Fruit fly (Drosophila melanogaster) whole organism, prepupa: ENCODE results near the gene Rpt4R.
A peak's percentile ranks its signal among the peaks of the same experiment; 100 is the strongest.

Experiments
- CG11762 ChIP-seq: fragments of 200-800 bp; sonication (Bioruptor generic); optimal IDR thresholded peaks from 3 replicates; lab custom pipeline; 2016; ENCODE audit warnings: missing biosample characterization, missing genetic modification characterization; ENCODE audit not compliant: insufficient read depth
- CG11902 ChIP-seq: fragments of 200-800 bp; sonication (Bioruptor generic); optimal IDR thresholded peaks from 3 replicates; lab custom pipeline; 2016; ENCODE audit warnings: missing biosample characterization, missing genetic modification characterization
- CG1621 ChIP-seq: fragments of 200-800 bp; sonication (Bioruptor generic); optimal IDR thresholded peaks from 3 replicates; lab custom pipeline; 2018; ENCODE audit warnings: missing biosample characterization, mild to moderate bottlenecking, missing genetic modification characterization
- CG16779 ChIP-seq: fragments of 200-800 bp; sonication (Bioruptor generic); optimal IDR thresholded peaks from 3 replicates; lab custom pipeline; 2017; ENCODE audit warnings: missing biosample characterization, mild to moderate bottlenecking, missing genetic modification characterization
- CG31627 ChIP-seq: fragments of 200-800 bp; sonication (Bioruptor generic); optimal IDR thresholded peaks from 3 replicates; lab custom pipeline; 2016; ENCODE audit warnings: missing biosample characterization, missing genetic modification characterization
- CG32006 ChIP-seq: fragments of 200-800 bp; sonication (Bioruptor generic); optimal IDR thresholded peaks from 3 replicates; lab custom pipeline; 2017; ENCODE audit warnings: missing biosample characterization, mild to moderate bottlenecking, missing genetic modification characterization
- CG3919 ChIP-seq: fragments of 200-800 bp; sonication (Bioruptor generic); optimal IDR thresholded peaks from 3 replicates; lab custom pipeline; 2016; ENCODE audit warnings: missing biosample characterization, missing genetic modification characterization
- CG6276 ChIP-seq: fragments of 200-800 bp; sonication (Bioruptor generic); optimal IDR thresholded peaks from 2 replicates; lab custom pipeline; 2017; ENCODE audit warnings: missing biosample characterization, mild to moderate bottlenecking, missing genetic modification characterization
- CG6792 ChIP-seq: fragments of 200-800 bp; sonication (Bioruptor generic); optimal IDR thresholded peaks from 3 replicates; lab custom pipeline; 2016; ENCODE audit warnings: missing biosample characterization, missing genetic modification characterization
- CG7368 ChIP-seq: fragments of 200-800 bp; sonication (Bioruptor generic); optimal IDR thresholded peaks from 3 replicates; lab custom pipeline; 2016; ENCODE audit warnings: missing biosample characterization, missing genetic modification characterization
- CG8119 ChIP-seq: fragments of 200-800 bp; sonication (Bioruptor generic); IDR thresholded peaks from 3 replicates; pipeline ENCODE4 v1.3.6; 2022; ENCODE audit warnings: missing biosample characterization, missing genetic modification characterization
- Eip75B ChIP-seq: fragments of 200-800 bp; sonication (Bioruptor generic); optimal IDR thresholded peaks from 3 replicates; lab custom pipeline; 2016; ENCODE audit warnings: missing biosample characterization, missing genetic modification characterization
- Eip78C ChIP-seq: fragments of 200-800 bp; sonication (Bioruptor generic); peaks from one replicate; lab custom pipeline; 2016; ENCODE audit warnings: missing biosample characterization, missing genetic modification characterization
- Eip93F ChIP-seq: fragments of 200-800 bp; sonication (Bioruptor generic); optimal IDR thresholded peaks from 2 replicates; lab custom pipeline; 2016; ENCODE audit warnings: missing biosample characterization, mild to moderate bottlenecking, missing genetic modification characterization
- Gug ChIP-seq: fragments of 200-800 bp; sonication (Bioruptor generic); IDR thresholded peaks from 2 replicates; pipeline ENCODE4 v1.3.6; 2022; ENCODE audit warnings: missing biosample characterization, missing genetic modification characterization
- Lpt ChIP-seq: fragments of 200-800 bp; sonication (Bioruptor generic); optimal IDR thresholded peaks from 3 replicates; lab custom pipeline; 2016; ENCODE audit warnings: missing biosample characterization, missing genetic modification characterization
- Met ChIP-seq: fragments of 200-800 bp; sonication (Bioruptor generic); optimal IDR thresholded peaks from 3 replicates; lab custom pipeline; 2016; ENCODE audit warnings: missing biosample characterization, missing genetic modification characterization
- OdsH ChIP-seq: fragments of 200-800 bp; sonication (Bioruptor generic); optimal IDR thresholded peaks from 3 replicates; lab custom pipeline; 2016; ENCODE audit warnings: missing biosample characterization, missing genetic modification characterization
- Smox ChIP-seq: fragments of 200-800 bp; sonication (Bioruptor generic); optimal IDR thresholded peaks from 3 replicates; lab custom pipeline; 2016; ENCODE audit warnings: missing biosample characterization, missing genetic modification characterization
- Sox102F ChIP-seq: fragments of 200-800 bp; sonication (Bioruptor generic); optimal IDR thresholded peaks from 2 replicates; lab custom pipeline; 2016; ENCODE audit warnings: missing biosample characterization, mild to moderate bottlenecking, missing genetic modification characterization
- Sox15 ChIP-seq: fragments of 200-800 bp; sonication (Bioruptor generic); optimal IDR thresholded peaks from 3 replicates; lab custom pipeline; 2016; ENCODE audit warnings: missing biosample characterization, missing genetic modification characterization
- achi ChIP-seq: fragments of 200-800 bp; sonication (Bioruptor generic); optimal IDR thresholded peaks from 3 replicates; lab custom pipeline; 2016; ENCODE audit warnings: missing biosample characterization, missing genetic modification characterization
- cyc ChIP-seq: fragments of 200-800 bp; sonication (Bioruptor generic); optimal IDR thresholded peaks from 3 replicates; lab custom pipeline; 2016; ENCODE audit warnings: missing biosample characterization, missing genetic modification characterization
- dac ChIP-seq: fragments of 200-800 bp; sonication (Bioruptor generic); optimal IDR thresholded peaks from 2 replicates; lab custom pipeline; 2017; ENCODE audit warnings: missing biosample characterization, mild to moderate bottlenecking, missing genetic modification characterization
- eg ChIP-seq: fragments of 200-800 bp; sonication (Bioruptor generic); IDR thresholded peaks from 3 replicates; pipeline ENCODE4 v1.3.6; 2022; ENCODE audit warnings: missing biosample characterization, missing genetic modification characterization
- esn ChIP-seq: fragments of 200-800 bp; sonication (Bioruptor generic); optimal IDR thresholded peaks from 2 replicates; lab custom pipeline; 2016; ENCODE audit warnings: missing biosample characterization, mild to moderate bottlenecking, missing genetic modification characterization, moderate library complexity
- fd59A ChIP-seq: fragments of 200-800 bp; sonication (Bioruptor generic); optimal IDR thresholded peaks from 2 replicates; lab custom pipeline; 2017; ENCODE audit warnings: missing biosample characterization, mild to moderate bottlenecking, missing genetic modification characterization, missing genetic modification reagents
- fd85E ChIP-seq: fragments of 200-800 bp; sonication (Bioruptor generic); optimal IDR thresholded peaks from 3 replicates; lab custom pipeline; 2016; ENCODE audit warnings: missing biosample characterization, missing genetic modification characterization
- fkh ChIP-seq: fragments of 200-800 bp; sonication (Bioruptor generic); optimal IDR thresholded peaks from 3 replicates; lab custom pipeline; 2017; ENCODE audit warnings: missing biosample characterization, mild to moderate bottlenecking, missing genetic modification characterization, moderate library complexity
- lz ChIP-seq: fragments of 200-800 bp; sonication (Bioruptor generic); optimal IDR thresholded peaks from 3 replicates; lab custom pipeline; 2016; ENCODE audit warnings: missing biosample characterization, missing genetic modification characterization
- net ChIP-seq: fragments of 200-800 bp; sonication (Bioruptor generic); optimal IDR thresholded peaks from 3 replicates; lab custom pipeline; 2016; ENCODE audit warnings: missing biosample characterization, missing genetic modification characterization
- spab ChIP-seq: fragments of 200-800 bp; sonication (Bioruptor generic); optimal IDR thresholded peaks from 2 replicates; lab custom pipeline; 2017; ENCODE audit warnings: missing biosample characterization, mild to moderate bottlenecking, missing genetic modification characterization, missing genetic modification reagents
- ss ChIP-seq, 2 experiments: fragments of 200-800 bp; sonication (Bioruptor generic); optimal IDR thresholded peaks; 2 replicates in 1 of 2; 3 replicates in 1 of 2; lab custom pipeline; 2017 to 2018; ENCODE audit warnings: mild to moderate bottlenecking in 2 of 2, missing biosample characterization in 2 of 2, missing genetic modification characterization in 2 of 2, moderate library complexity in 1 of 2
- svp ChIP-seq: fragments of 200-800 bp; sonication (Bioruptor generic); peaks from one replicate; lab custom pipeline; 2016; ENCODE audit warnings: missing biosample characterization, missing genetic modification characterization
- vri ChIP-seq: fragments of 200-800 bp; sonication (Bioruptor generic); optimal IDR thresholded peaks from 3 replicates; lab custom pipeline; 2016; ENCODE audit warnings: missing biosample characterization, mild to moderate bottlenecking, missing genetic modification characterization

Rpt4R gene

DNA sequence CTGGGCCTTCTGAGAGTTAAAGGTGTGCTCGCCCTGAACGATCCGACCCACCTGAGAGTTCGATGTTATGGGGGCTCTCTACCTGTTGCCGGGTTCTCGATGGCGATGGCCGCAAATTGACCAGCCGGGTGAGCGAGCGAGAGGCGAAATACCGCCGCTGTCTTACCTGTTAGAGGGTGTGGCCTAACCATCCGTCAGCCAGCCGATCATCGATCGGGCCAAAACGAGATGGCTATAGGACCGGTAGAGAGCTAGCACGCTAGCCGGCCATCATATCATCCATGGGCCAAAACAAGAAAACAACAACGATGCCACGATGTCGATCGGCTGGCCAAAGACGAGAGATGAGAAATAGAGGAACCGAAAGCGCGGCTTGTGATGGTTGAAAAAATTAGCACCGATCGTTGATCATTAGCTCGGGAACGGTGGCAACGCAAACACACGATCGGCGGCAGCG, 14.4 kb upstream of the Rpt4R start, which contains the start of gene byn:
Gene byn, plus strand, starts transcription at position 407 of the 457 bp plus-strand sequence.
- TF ChIP-seq CG16779 (no peak), OdsH (GFP tag; lab: Kevin White, UChicago) (no peak), Lpt (GFP tag; lab: Kevin White, UChicago) (no peak), CG6276 (GFP tag; lab: Kevin White, UChicago) (no peak), eg (0 out of 3 replicates have a peak, but pooled peaks have one; percentile 11), ss (GFP tag; optimal IDR thresholded peaks at IDR 0.05; lab: Kevin White, UChicago) (peak in 1 of 2 experiments; percentile 42)

dm6 chr3L:11931619-11932018, 10.1 kb upstream of the Rpt4R start:
- TF ChIP-seq cyc, result no peak
- TF ChIP-seq svp, result peak; percentile 50
- TF ChIP-seq, all 60 proteins: peak for 1

DNA sequence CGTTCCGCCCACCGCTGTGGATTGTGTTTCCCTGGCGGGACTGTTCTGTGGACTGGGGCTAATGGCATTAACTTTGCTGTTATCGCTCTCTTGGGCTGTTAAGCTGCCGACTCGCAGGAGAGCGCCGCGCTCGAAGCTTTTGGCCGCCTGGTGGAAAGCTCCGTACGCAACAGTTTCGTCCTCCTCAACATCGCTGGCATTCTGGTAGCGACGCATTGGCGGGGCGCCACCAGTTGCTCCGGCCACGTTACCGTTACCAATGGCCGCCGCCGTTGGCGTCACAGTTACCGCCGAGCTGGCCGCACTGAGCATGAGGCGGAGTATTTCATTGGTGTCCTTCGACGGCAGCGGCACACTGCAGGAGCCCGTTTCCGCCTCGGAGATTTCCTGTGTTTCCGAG, 4.4 kb upstream of the Rpt4R start:
- no peak for TF ChIP-seq Sox15 (GFP tag; lab: Kevin White, UChicago)
- TF ChIP-seq Eip93F (GFP tag; lab: Kevin White, UChicago), result no peak
- TF ChIP-seq CG1621, result no peak
- no peak for TF ChIP-seq dac
- TF ChIP-seq CG3919 (GFP tag; lab: Kevin White, UChicago), result no peak
- TF ChIP-seq Sox102F (GFP tag; lab: Kevin White, UChicago), result no peak
- TF ChIP-seq, all 60 proteins: peak for 0

dm6 chr3L:11938716-11939115, 3.0 kb upstream of the Rpt4R start, which contains the start of gene CG44837:
Gene CG44837, minus strand, starts transcription at chr3L:11938872.
- no peak for TF ChIP-seq CG6792
- no peak for TF ChIP-seq CG8119 (GFP tag; lab: Robert Waterston, UW)
- no peak for TF ChIP-seq Met (GFP tag; lab: Kevin White, UChicago)
- no peak for TF ChIP-seq fkh (GFP tag; lab: Kevin White, UChicago)
- TF ChIP-seq CG7368, result no peak
- no peak for TF ChIP-seq Gug (GFP tag; lab: Robert Waterston, UW)
- TF ChIP-seq vri (GFP tag; lab: Kevin White, UChicago), result no peak
- TF ChIP-seq CG11902 (GFP tag; lab: Kevin White, UChicago), result no peak
- no peak for TF ChIP-seq Smox (GFP tag; lab: Kevin White, UChicago)
- no peak for TF ChIP-seq Eip75B (GFP tag; lab: Kevin White, UChicago)
- TF ChIP-seq dac, result no peak
- no peak for TF ChIP-seq spab (GFP tag; lab: Kevin White, UChicago)
- TF ChIP-seq Sox102F (GFP tag; lab: Kevin White, UChicago), result no peak
- no peak for TF ChIP-seq CG32006 (GFP tag; lab: Kevin White, UChicago)
- TF ChIP-seq lz, result no peak
- no peak for TF ChIP-seq CG31627
- no peak for TF ChIP-seq achi (GFP tag; lab: Kevin White, UChicago)
- TF ChIP-seq fd85E (GFP tag; lab: Kevin White, UChicago), result no peak

DNA sequence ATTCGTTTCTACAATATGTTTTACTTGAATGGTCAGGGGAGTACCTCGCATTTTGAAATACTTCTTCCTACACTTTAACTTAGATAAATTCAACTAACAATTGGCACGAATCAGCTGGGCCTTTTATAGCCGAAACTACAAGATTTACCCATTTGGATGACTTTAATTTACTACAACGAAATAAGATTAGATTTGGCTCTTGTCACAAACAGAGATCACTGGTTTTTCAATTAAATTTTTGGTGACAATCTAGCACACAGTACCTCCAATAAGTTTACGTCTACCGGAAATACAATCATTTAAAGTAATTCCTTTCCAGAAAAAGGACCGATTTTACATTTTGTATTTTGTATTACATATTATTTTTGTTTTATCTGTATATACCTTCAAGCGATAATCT, 3.0 kb downstream of the Rpt4R start, which contains the start of gene CG5883:
Gene CG5883, minus strand, starts transcription at position 101 of the 400 bp plus-strand sequence.
- TF ChIP-seq esn (GFP tag; lab: Kevin White, UChicago), result no peak
- no peak for TF ChIP-seq net (GFP tag; lab: Kevin White, UChicago)
- no peak for TF ChIP-seq CG1621
- no peak for TF ChIP-seq CG8119 (GFP tag; lab: Robert Waterston, UW)
- no peak for TF ChIP-seq Eip78C (GFP tag; lab: Kevin White, UChicago)
- TF ChIP-seq CG6276 (GFP tag; lab: Kevin White, UChicago), result no peak
- TF ChIP-seq fd59A (GFP tag; lab: Kevin White, UChicago), result no peak
- no peak for TF ChIP-seq Met (GFP tag; lab: Kevin White, UChicago)
- no peak for TF ChIP-seq svp
- TF ChIP-seq CG11902 (GFP tag; lab: Kevin White, UChicago), result no peak
- no peak for TF ChIP-seq CG31627
- TF ChIP-seq CG11762 (GFP tag; lab: Kevin White, UChicago), result no peak
- no peak for TF ChIP-seq Sox102F (GFP tag; lab: Kevin White, UChicago)
- TF ChIP-seq ss (GFP tag; optimal IDR thresholded peaks at IDR 0.05; lab: Kevin White, UChicago), result no peak
- no peak for TF ChIP-seq fd85E (GFP tag; lab: Kevin White, UChicago)
- no peak for TF ChIP-seq OdsH (GFP tag; lab: Kevin White, UChicago)
- no peak for TF ChIP-seq dac
- TF ChIP-seq, all 60 proteins: peak for 0
